Fruit fly (Drosophila melanogaster) whole organism, embryonic: Measurements from ENCODE around the gene scrt.
A peak's percentile ranks its signal among the peaks of the same experiment; 100 is the strongest.

ENCODE experiments used
- Awh ChIP-seq: fragments of 200-800 bp; sonication (Bioruptor generic); IDR thresholded peaks from 2 replicates; pipeline ENCODE4, ENCODE4 v1.3.6; 2022; ENCODE audit warnings: missing biosample characterization, missing genetic modification characterization
- B-H2 ChIP-seq: fragments of 200-800 bp; sonication (Bioruptor generic); optimal IDR thresholded peaks from 2 replicates; lab custom pipeline; 2018; ENCODE audit warnings: missing biosample characterization, mild to moderate bottlenecking, missing genetic modification characterization
- CG10274 ChIP-seq: fragments of 200-800 bp; sonication (Bioruptor generic); optimal IDR thresholded peaks from 3 replicates; lab custom pipeline; 2017; ENCODE audit warnings: missing biosample characterization, mild to moderate bottlenecking, missing genetic modification characterization
- CG10431 ChIP-seq: fragments of 200-800 bp; sonication (Bioruptor generic); optimal IDR thresholded peaks from 3 replicates; lab custom pipeline; 2018; ENCODE audit warnings: missing biosample characterization, mild to moderate bottlenecking, missing genetic modification characterization
- CG10543 ChIP-seq: fragments of 200-800 bp; sonication (Bioruptor generic); optimal IDR thresholded peaks from 3 replicates; lab custom pipeline; 2017; ENCODE audit warnings: missing biosample characterization, mild to moderate bottlenecking, missing genetic modification characterization, moderate library complexity
- CG11456 ChIP-seq: fragments of 200-800 bp; sonication (Bioruptor generic); IDR thresholded peaks from 3 replicates; pipeline ENCODE4 v1.3.6; 2022; ENCODE audit warnings: missing biosample characterization, missing genetic modification characterization
- CG12155 ChIP-seq: fragments of 200-800 bp; sonication (Bioruptor generic); optimal IDR thresholded peaks from 3 replicates; lab custom pipeline; 2016; ENCODE audit warnings: missing biosample characterization, missing genetic modification characterization
- CG12219 ChIP-seq: fragments of 200-800 bp; sonication (Bioruptor generic); optimal IDR thresholded peaks from 3 replicates; lab custom pipeline; 2018; ENCODE audit warnings: missing biosample characterization, mild to moderate bottlenecking, missing genetic modification characterization
- CG12236 ChIP-seq: fragments of 200-800 bp; sonication (Bioruptor generic); optimal IDR thresholded peaks from 2 replicates; lab custom pipeline; 2016; ENCODE audit warnings: missing biosample characterization, missing genetic modification characterization
- CG15269 ChIP-seq: fragments of 200-800 bp; sonication (Bioruptor generic); optimal IDR thresholded peaks from 2 replicates; lab custom pipeline; 2018; ENCODE audit warnings: missing biosample characterization, mild to moderate bottlenecking, missing genetic modification characterization, moderate library complexity
- CG16863 ChIP-seq: fragments of 200-800 bp; sonication (Bioruptor generic); optimal IDR thresholded peaks from 3 replicates; lab custom pipeline; 2016; ENCODE audit warnings: missing biosample characterization, missing genetic modification characterization
- CG2120 ChIP-seq: fragments of 200-800 bp; sonication (Bioruptor generic); optimal IDR thresholded peaks from 3 replicates; lab custom pipeline; 2016; ENCODE audit warnings: missing biosample characterization, missing genetic modification characterization
- CG2199 ChIP-seq: fragments of 200-800 bp; sonication (Bioruptor generic); IDR thresholded peaks from 3 replicates; pipeline ENCODE4 v1.3.6; 2022; ENCODE audit warnings: missing biosample characterization, missing genetic modification characterization
- CG2712 ChIP-seq: fragments of 200-800 bp; optimal IDR thresholded peaks from 3 replicates; lab custom pipeline; 2019; ENCODE audit warnings: missing biosample characterization, mild to moderate bottlenecking, missing genetic modification characterization, moderate library complexity
- CG30431 ChIP-seq: fragments of 200-800 bp; sonication (Bioruptor generic); optimal IDR thresholded peaks from 2 replicates; lab custom pipeline; 2017; ENCODE audit warnings: missing biosample characterization, missing genetic modification characterization
- CG32772 ChIP-seq: fragments of 200-800 bp; sonication (Bioruptor generic); IDR thresholded peaks from 2 replicates; pipeline ENCODE4 v1.3.6; 2022; ENCODE audit warnings: missing biosample characterization, missing genetic modification characterization
- CG4820 ChIP-seq: fragments of 200-800 bp; sonication (Bioruptor generic); optimal IDR thresholded peaks from 3 replicates; lab custom pipeline; 2016; ENCODE audit warnings: missing biosample characterization, missing genetic modification characterization
- CG5180 ChIP-seq: fragments of 200-800 bp; sonication (Bioruptor generic); optimal IDR thresholded peaks from 3 replicates; lab custom pipeline; 2017; ENCODE audit warnings: missing biosample characterization, missing genetic modification characterization, mild to moderate bottlenecking, moderate library complexity, missing genetic modification reagents
- CG6813 ChIP-seq: fragments of 200-800 bp; sonication (Bioruptor generic); optimal IDR thresholded peaks from 2 replicates; lab custom pipeline; 2017; ENCODE audit warnings: missing biosample characterization, missing genetic modification characterization, mild to moderate bottlenecking, moderate library complexity, missing genetic modification reagents
- CG9215 ChIP-seq: fragments of 200-800 bp; sonication (Bioruptor generic); IDR thresholded peaks from 2 replicates; pipeline ENCODE4 v1.3.6; 2022; ENCODE audit warnings: missing biosample characterization, missing genetic modification characterization
- CkIIα-i1 ChIP-seq: fragments of 200-800 bp; sonication (Bioruptor generic); IDR thresholded peaks from 2 replicates; pipeline ENCODE4 v1.3.6; 2022; ENCODE audit warnings: missing biosample characterization, missing genetic modification characterization
- D19A ChIP-seq: fragments of 200-800 bp; optimal IDR thresholded peaks from 3 replicates; lab custom pipeline; 2019; ENCODE audit warnings: missing biosample characterization, mild to moderate bottlenecking, missing genetic modification characterization, moderate library complexity
- Doc3 ChIP-seq: fragments of 200-800 bp; sonication (Bioruptor generic); IDR thresholded peaks from 3 replicates; pipeline ENCODE4 v1.3.6; 2022; ENCODE audit warnings: missing biosample characterization, missing genetic modification characterization; ENCODE audit not compliant: partially characterized antibody
- Eip74EF ChIP-seq, 2 experiments: fragments of 200-800 bp in 1 of 2; fragments of >200 bp in 1 of 2; sonication (Bioruptor generic) in 1 of 2; optimal IDR thresholded peaks; 2 replicates each; lab custom pipeline; 2017 to 2019; ENCODE audit warnings: missing biosample characterization in 2 of 2, missing genetic modification characterization in 2 of 2, mild to moderate bottlenecking in 1 of 2, moderate library complexity in 1 of 2
- Gsc ChIP-seq: fragments of 200-800 bp; sonication (Bioruptor generic); IDR thresholded peaks from 2 replicates; pipeline ENCODE4 v1.3.6; 2022; ENCODE audit warnings: missing biosample characterization, missing genetic modification characterization
- HLH3B ChIP-seq: fragments of 200-800 bp; sonication (Bioruptor generic); IDR thresholded peaks from 2 replicates; pipeline ENCODE4 v1.3.6; 2022; ENCODE audit warnings: missing biosample characterization, missing genetic modification characterization
- HmgD ChIP-seq: fragments of 200-800 bp; sonication (Bioruptor generic); optimal IDR thresholded peaks from 3 replicates; lab custom pipeline; 2016; ENCODE audit warnings: missing biosample characterization, missing genetic modification characterization
- Hmx ChIP-seq: fragments of 200-800 bp; sonication (Bioruptor generic); optimal IDR thresholded peaks from 2 replicates; lab custom pipeline; 2016; ENCODE audit warnings: missing biosample characterization, missing genetic modification characterization
- Hr51 ChIP-seq, 2 experiments: fragments of 200-800 bp; sonication (Bioruptor generic); optimal IDR thresholded peaks; 2 replicates in 1 of 2; 3 replicates in 1 of 2; lab custom pipeline; 2016 to 2018; ENCODE audit warnings: missing biosample characterization in 2 of 2, missing genetic modification characterization in 2 of 2, mild to moderate bottlenecking in 1 of 2, moderate library complexity in 1 of 2
- Hr78 ChIP-seq, 2 experiments: fragments of 200-800 bp in 1 of 2; fragments of >200 bp in 1 of 2; sonication (Bioruptor generic) in 1 of 2; optimal IDR thresholded peaks; 2 replicates each; lab custom pipeline; 2017 to 2019; ENCODE audit warnings: missing biosample characterization in 2 of 2, missing genetic modification characterization in 2 of 2, mild to moderate bottlenecking in 1 of 2, moderate library complexity in 1 of 2
- Meics ChIP-seq: fragments of 200-800 bp; sonication (Bioruptor generic); optimal IDR thresholded peaks from 2 replicates; lab custom pipeline; 2017; ENCODE audit warnings: missing biosample characterization, mild to moderate bottlenecking, missing genetic modification characterization
- Nf-YC ChIP-seq: fragments of 200-800 bp; optimal IDR thresholded peaks from 3 replicates; lab custom pipeline; 2019; ENCODE audit warnings: missing biosample characterization, mild to moderate bottlenecking, missing genetic modification characterization, moderate library complexity
- Xbp1 ChIP-seq: fragments of 200-800 bp; sonication (Bioruptor generic); optimal IDR thresholded peaks from 3 replicates; lab custom pipeline; 2016; ENCODE audit warnings: missing biosample characterization, mild to moderate bottlenecking, missing genetic modification characterization
- az2 ChIP-seq: fragments of 200-800 bp; sonication (Bioruptor generic); optimal IDR thresholded peaks from 3 replicates; lab custom pipeline; 2016; ENCODE audit warnings: missing biosample characterization, missing genetic modification characterization
- bbx ChIP-seq: fragments of 200-800 bp; sonication (Bioruptor generic); IDR thresholded peaks from 2 replicates; pipeline ENCODE4 v1.3.6; 2022; ENCODE audit warnings: missing biosample characterization, missing genetic modification characterization; ENCODE audit not compliant: partially characterized antibody
- ci ChIP-seq: fragments of 200-800 bp; sonication (Bioruptor generic); IDR thresholded peaks from 3 replicates; pipeline ENCODE4 v1.3.6; 2022; ENCODE audit warnings: missing biosample characterization, missing genetic modification characterization
- emc ChIP-seq: fragments of 200-800 bp; sonication (Bioruptor generic); optimal IDR thresholded peaks from 2 replicates; lab custom pipeline; 2016; ENCODE audit warnings: missing biosample characterization, missing genetic modification characterization
- fd102C ChIP-seq: fragments of 200-800 bp; sonication (Bioruptor generic); optimal IDR thresholded peaks from 2 replicates; lab custom pipeline; 2018; ENCODE audit warnings: missing biosample characterization, mild to moderate bottlenecking, missing genetic modification characterization, moderate library complexity
- fu2 ChIP-seq: fragments of 200-800 bp; sonication (Bioruptor generic); optimal IDR thresholded peaks from 2 replicates; lab custom pipeline; 2016; ENCODE audit warnings: missing biosample characterization, missing genetic modification characterization
- gro ChIP-seq: fragments of 200-800 bp; sonication (Bioruptor generic); optimal IDR thresholded peaks from 2 replicates; lab custom pipeline; 2016; ENCODE audit warnings: missing biosample characterization, missing genetic modification characterization
- hkb ChIP-seq, 2 experiments: fragments of 200-800 bp in 1 of 2; fragments of >200 bp in 1 of 2; sonication (Bioruptor generic) in 1 of 2; IDR thresholded peaks in 1 of 2; optimal IDR thresholded peaks in 1 of 2; 2 replicates each; pipeline versions ENCODE4 v1.3.6 to Lab custom; 2017 to 2022; ENCODE audit warnings: missing biosample characterization in 1 of 2, missing genetic modification characterization in 1 of 2
- hth ChIP-seq: fragments of >200 bp; optimal IDR thresholded peaks from 2 replicates; lab custom pipeline; 2017; ENCODE audit warnings: inconsistent platforms
- psq ChIP-seq: fragments of 200-800 bp; sonication (Bioruptor generic); optimal IDR thresholded peaks from 2 replicates; lab custom pipeline; 2017; ENCODE audit warnings: missing biosample characterization, missing genetic modification characterization
- sug ChIP-seq: fragments of 200-800 bp; optimal IDR thresholded peaks from 2 replicates; lab custom pipeline; 2019; ENCODE audit warnings: missing biosample characterization, mild to moderate bottlenecking, missing genetic modification characterization, moderate library complexity
- tin ChIP-seq: fragments of 200-800 bp; sonication (Bioruptor generic); optimal IDR thresholded peaks from 3 replicates; lab custom pipeline; 2016; ENCODE audit warnings: missing biosample characterization, missing genetic modification characterization
- toy ChIP-seq: fragments of 200-800 bp; sonication (Bioruptor generic); IDR thresholded peaks from 2 replicates; pipeline ENCODE4 v1.3.6; 2022; ENCODE audit warnings: missing biosample characterization, missing genetic modification characterization
- vvl ChIP-seq: fragments of 200-800 bp; sonication (Bioruptor generic); IDR thresholded peaks from 2 replicates; pipeline ENCODE4 v1.3.6; 2022; ENCODE audit warnings: missing biosample characterization, missing genetic modification characterization
- wek ChIP-seq: fragments of 200-800 bp; sonication (Bioruptor generic); optimal IDR thresholded peaks from 3 replicates; lab custom pipeline; 2018; ENCODE audit warnings: missing biosample characterization, mild to moderate bottlenecking, missing genetic modification characterization, moderate library complexity
- zfh1 ChIP-seq: fragments of 200-800 bp; sonication (Bioruptor generic); IDR thresholded peaks from 3 replicates; pipeline ENCODE4 v1.3.6; 2022; ENCODE audit warnings: missing biosample characterization, missing genetic modification characterization

Gene scrt

DNA sequence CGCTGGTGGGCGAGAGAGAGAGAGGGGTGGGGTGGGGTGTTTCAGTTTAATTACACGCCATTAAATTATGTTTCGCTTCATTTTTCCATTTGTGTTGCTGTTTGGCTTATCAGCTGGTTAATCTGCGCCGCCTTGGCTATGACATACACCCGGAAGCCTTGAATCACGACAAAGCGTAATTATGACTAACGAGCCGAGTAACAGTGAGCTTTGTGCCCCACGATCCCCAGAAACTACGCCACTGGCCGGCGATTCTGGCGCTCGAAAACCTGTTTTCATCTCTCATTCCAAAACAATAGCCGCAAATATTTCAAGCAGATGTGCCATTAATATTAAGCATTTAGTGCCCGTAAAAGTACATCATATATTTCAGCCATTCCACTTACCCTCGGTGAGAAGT lies 31.8 kb upstream of the scrt start (continued):
- no peak for TF ChIP-seq CG16863 (GFP tag; lab: Kevin White, UChicago)

DNA sequence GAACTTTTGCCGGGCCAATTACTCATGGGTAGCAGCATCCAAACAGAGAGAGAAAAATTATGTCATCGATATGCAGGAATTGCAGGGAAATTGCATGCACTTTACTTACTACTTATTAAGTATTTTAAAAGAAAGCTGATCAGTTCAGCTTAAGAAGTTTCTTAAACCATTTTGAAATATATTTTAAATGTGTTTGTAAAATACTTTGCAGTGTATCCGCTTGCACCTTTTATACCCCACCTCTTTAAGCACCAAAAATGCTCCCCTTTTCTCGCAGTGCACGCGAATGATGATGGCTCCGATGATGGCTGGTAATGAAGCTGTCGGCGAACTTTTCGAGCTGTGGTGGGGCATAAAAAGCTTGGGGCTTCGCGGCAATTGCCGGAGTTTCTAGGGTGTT lies 31.2 kb upstream of the scrt start, which contains the start of gene CG14984:
TSS of gene CG14984 (minus strand) at position 83 of the 400 bp plus-strand sequence.
- TF ChIP-seq CG12219 (GFP tag; lab: Kevin White, UChicago) = no peak
- peak; percentile 71; the same call in 2 of the 3 replicates for TF ChIP-seq CG11456 (GFP tag; lab: Robert Waterston, UW)
- peak; percentile 33 for TF ChIP-seq tin (GFP tag; lab: Kevin White, UChicago)
- TF ChIP-seq gro = peak; percentile 74
- TF ChIP-seq CkIIα-i1 (GFP tag; lab: Robert Waterston, UW) = no peak
- TF ChIP-seq Nf-YC (tag; lab: Kevin White, UChicago) = no peak
- no peak for TF ChIP-seq emc (GFP tag; lab: Kevin White, UChicago)
- no peak for TF ChIP-seq hkb (optimal IDR thresholded peaks at IDR 0.05; lab: Kevin White, UChicago)
- peak; percentile 30; the same call in 1 of the 2 replicates for TF ChIP-seq hkb (GFP tag; IDR thresholded peaks at IDR 0.05; lab: Robert Waterston, UW)
- no peak for TF ChIP-seq psq (GFP tag; lab: Kevin White, UChicago)
- no peak for TF ChIP-seq az2 (GFP tag; lab: Kevin White, UChicago)
- no peak for TF ChIP-seq CG12236 (GFP tag; lab: Kevin White, UChicago)
- no peak for TF ChIP-seq zfh1 (GFP tag; lab: Robert Waterston, UW)
- peak; percentile 26 for TF ChIP-seq CG2712 (tag; lab: Kevin White, UChicago)
- peak in 1 of 2 experiments; percentile 11 for TF ChIP-seq Hr51 (GFP tag; optimal IDR thresholded peaks at IDR 0.05; lab: Kevin White, UChicago)
- peak; percentile 20 for TF ChIP-seq Xbp1 (GFP tag; lab: Kevin White, UChicago)
- no peak for TF ChIP-seq wek (GFP tag; lab: Kevin White, UChicago)
- no peak for TF ChIP-seq fd102C
- no peak for TF ChIP-seq CG2199 (GFP tag; lab: Robert Waterston, UW)
- TF ChIP-seq HmgD (GFP tag; lab: Kevin White, UChicago) = no peak
- TF ChIP-seq CG12155 (GFP tag; lab: Kevin White, UChicago) = peak; percentile 25
- TF ChIP-seq CG9215 (GFP tag; lab: Robert Waterston, UW) = peak; percentile 58
- TF ChIP-seq CG32772 = peak; percentile 46; the same call in 1 of the 2 replicates
- TF ChIP-seq Gsc (GFP tag; lab: Robert Waterston, UW) = no peak
- TF ChIP-seq CG15269 (tag; lab: Kevin White, UChicago) = peak; percentile 20
- no peak for TF ChIP-seq Hmx (GFP tag; lab: Kevin White, UChicago)
- TF ChIP-seq Meics (GFP tag; lab: Kevin White, UChicago) = peak; percentile 72
- peak; percentile 27 for TF ChIP-seq CG10274 (GFP tag; lab: Kevin White, UChicago)
- 0 out of 3 replicates have a peak, but pooled peaks have one; percentile 35 for TF ChIP-seq ci (GFP tag; lab: Robert Waterston, UW)
- no peak for TF ChIP-seq CG10543
- TF ChIP-seq D19A (tag; lab: Kevin White, UChicago) = no peak
- TF ChIP-seq HLH3B (GFP tag; lab: Robert Waterston, UW) = no peak
- TF ChIP-seq CG6813 (GFP tag; lab: Kevin White, UChicago) = peak; percentile 34
- TF ChIP-seq sug (tag; lab: Kevin White, UChicago) = no peak
- no peak; the same call in 1 of the 2 replicates for TF ChIP-seq vvl (GFP tag; lab: Robert Waterston, UW)
- TF ChIP-seq toy (GFP tag; lab: Robert Waterston, UW) = 0 out of 2 replicates have a peak, but pooled peaks have one; percentile 55
- TF ChIP-seq CG2120 = peak; percentile 71
- TF ChIP-seq CG4820 (GFP tag; lab: Kevin White, UChicago) = peak; percentile 19
- TF ChIP-seq bbx (GFP tag; lab: Robert Waterston, UW) = no peak
- no peak for TF ChIP-seq hth (lab: Kevin White, UChicago)
- TF ChIP-seq Eip74EF (GFP tag; optimal IDR thresholded peaks at IDR 0.05; lab: Kevin White, UChicago) = no peak
- TF ChIP-seq Doc3 = no peak
- no peak for TF ChIP-seq CG10431 (GFP tag; lab: Kevin White, UChicago)
- no peak for TF ChIP-seq Awh
- TF ChIP-seq fu2 (GFP tag; lab: Kevin White, UChicago) = peak; percentile 30
- no peak for TF ChIP-seq CG30431 (GFP tag; lab: Kevin White, UChicago)
- TF ChIP-seq Hr78 (GFP tag; optimal IDR thresholded peaks at IDR 0.05; lab: Kevin White, UChicago) = no peak
- no peak for TF ChIP-seq CG5180 (GFP tag; lab: Kevin White, UChicago)
- no peak for TF ChIP-seq B-H2 (GFP tag; lab: Kevin White, UChicago)
